Worm (Caenorhabditis elegans) whole organism, L4 larva: ENCODE data around the gene F58E6.8.
A peak's percentile ranks its signal among the peaks of the same experiment; 100 is the strongest.

Experiments
- F10B5.3 ChIP-seq: sonication (generic microtip); optimal IDR thresholded peaks from 2 replicates; lab custom pipeline; 2016; ENCODE audit warnings: mild to moderate bottlenecking, missing genetic modification characterization, missing compliant biosample characterization
- F26F4.8 ChIP-seq: fragments of 200-800 bp; sonication (Bioruptor generic); conservative IDR thresholded peaks from 2 replicates; pipeline ENCODE4 v1.3.6; 2022; ENCODE audit warnings: missing genetic modification characterization, missing compliant biosample characterization
- F49E8.2 ChIP-seq: sonication (generic microtip); optimal IDR thresholded peaks from 2 replicates; lab custom pipeline; 2016; ENCODE audit warnings: missing compliant biosample characterization, mild to moderate bottlenecking, missing genetic modification characterization, borderline replicate concordance
- R02D3.7 ChIP-seq: fragments of 150-350 bp; sonication (generic microtip); optimal IDR thresholded peaks from 3 replicates; lab custom pipeline; 2014; ENCODE audit warnings: missing biosample characterization, missing genetic modification characterization
- T20F7.1 ChIP-seq: fragments of 200-800 bp; sonication (Bioruptor generic); optimal IDR thresholded peaks from 2 replicates; lab custom pipeline; 2018; ENCODE audit warnings: mild to moderate bottlenecking, missing genetic modification characterization, missing compliant biosample characterization
- Y48G9A.11 ChIP-seq: fragments of 200-800 bp; sonication (Bioruptor generic); IDR thresholded peaks from 2 replicates; pipeline ENCODE4 v1.3.6; 2022; ENCODE audit warnings: missing genetic modification reagents, missing genetic modification characterization, missing compliant biosample characterization
- Y5F2A.4 ChIP-seq: fragments of 200-800 bp; sonication (Bioruptor generic); optimal IDR thresholded peaks from 2 replicates; lab custom pipeline; 2018; ENCODE audit warnings: mild to moderate bottlenecking, missing genetic modification characterization, missing compliant biosample characterization
- Y75B8A.6 ChIP-seq: fragments of 200-800 bp; sonication (Bioruptor generic); IDR thresholded peaks from 2 replicates; pipeline ENCODE4 v1.3.6; 2022; ENCODE audit warnings: missing genetic modification reagents, missing genetic modification characterization, missing compliant biosample characterization
- ZK546.5 ChIP-seq, 2 experiments: sonication (generic microtip); optimal IDR thresholded peaks; 2 replicates each; lab custom pipeline; 2017; ENCODE audit warnings: missing biosample characterization in 2 of 2, missing genetic modification characterization in 2 of 2
- aha-1 ChIP-seq: fragments of 150-350 bp; peaks from one replicate; lab custom pipeline; 2014; ENCODE audit warnings: missing biosample characterization, missing genetic modification characterization
- aly-2 ChIP-seq: sonication (generic microtip); optimal IDR thresholded peaks from 2 replicates; lab custom pipeline; 2018; ENCODE audit warnings: missing biosample characterization, missing genetic modification characterization
- ama-1 ChIP-seq: fragments of 150-350 bp; optimal IDR thresholded peaks from 2 replicates; lab custom pipeline; 2014; ENCODE audit warnings: inconsistent platforms, mixed read lengths
- arid-1 ChIP-seq: fragments of 200-800 bp; sonication (Bioruptor generic); conservative IDR thresholded peaks from 2 replicates; pipeline ENCODE4 v1.3.6; 2022; ENCODE audit warnings: missing genetic modification reagents, missing genetic modification characterization, missing compliant biosample characterization
- ceh-32 ChIP-seq: sonication (generic microtip); optimal IDR thresholded peaks from 2 replicates; lab custom pipeline; 2016; ENCODE audit warnings: mild to moderate bottlenecking, missing genetic modification characterization, missing compliant biosample characterization; ENCODE audit not compliant: poor library complexity
- ceh-62 ChIP-seq: sonication (generic microtip); optimal IDR thresholded peaks from 2 replicates; lab custom pipeline; 2017; ENCODE audit warnings: missing biosample characterization, missing genetic modification characterization
- ces-1 ChIP-seq: fragments of 150-350 bp; sonication (generic microtip); optimal IDR thresholded peaks from 4 replicates; lab custom pipeline; 2014; ENCODE audit warnings: missing biosample characterization, missing genetic modification reagents, missing genetic modification characterization
- ctbp-1 ChIP-seq: fragments of 200-800 bp; sonication (Bioruptor generic); IDR thresholded peaks from 2 replicates; pipeline ENCODE4 v1.3.6; 2022; ENCODE audit warnings: missing genetic modification reagents, missing genetic modification characterization, missing compliant biosample characterization
- daf-16 ChIP-seq, 3 experiments: sonication (generic microtip); optimal IDR thresholded peaks; 2 replicates each; lab custom pipeline; 2016 to 2017; ENCODE audit warnings: missing genetic modification characterization in 3 of 3, missing genetic modification reagents in 3 of 3, mild to moderate bottlenecking in 2 of 3, missing compliant biosample characterization in 2 of 3, missing biosample characterization in 1 of 3, moderate library complexity in 1 of 3
- daf-8 ChIP-seq: fragments of 200-800 bp; sonication (Bioruptor generic); IDR thresholded peaks from 2 replicates; pipeline ENCODE4 v1.3.6; 2022; ENCODE audit warnings: missing genetic modification characterization, missing compliant biosample characterization
- dmd-8 ChIP-seq: fragments of 200-800 bp; sonication (Bioruptor generic); IDR thresholded peaks from 2 replicates; pipeline ENCODE4 v1.3.6; 2022; ENCODE audit warnings: missing genetic modification characterization, missing compliant biosample characterization
- duxl-1 ChIP-seq: sonication (generic microtip); optimal IDR thresholded peaks from 2 replicates; lab custom pipeline; 2016; ENCODE audit warnings: mild to moderate bottlenecking, missing genetic modification characterization, moderate library complexity, missing compliant biosample characterization; ENCODE audit not compliant: poor library complexity
- dve-1 ChIP-seq: sonication (generic microtip); optimal IDR thresholded peaks from 2 replicates; lab custom pipeline; 2017; ENCODE audit warnings: antibody characterized with exemption, mild to moderate bottlenecking, missing genetic modification characterization, missing compliant biosample characterization; ENCODE audit not compliant: insufficient read depth
- egl-43 ChIP-seq: fragments of 200-800 bp; sonication (Bioruptor generic); IDR thresholded peaks from 2 replicates; pipeline ENCODE4 v1.3.6; 2022; ENCODE audit warnings: missing genetic modification reagents, missing genetic modification characterization, missing compliant biosample characterization
- fkh-10 ChIP-seq: fragments of 150-350 bp; optimal IDR thresholded peaks from 2 replicates; lab custom pipeline; 2014; ENCODE audit warnings: missing biosample characterization, missing genetic modification reagents, missing genetic modification characterization
- hlh-30 ChIP-seq: sonication (generic microtip); optimal IDR thresholded peaks from 2 replicates; lab custom pipeline; 2017; ENCODE audit warnings: antibody characterized with exemption, mild to moderate bottlenecking, missing genetic modification characterization, missing compliant biosample characterization; ENCODE audit not compliant: insufficient read depth
- hmg-1.1 ChIP-seq: fragments of 200-800 bp; sonication (Bioruptor generic); IDR thresholded peaks from 2 replicates; pipeline ENCODE4 v1.3.6; 2022; ENCODE audit warnings: missing genetic modification reagents, missing genetic modification characterization, missing compliant biosample characterization
- jun-1 ChIP-seq: fragments of 150-350 bp; optimal IDR thresholded peaks from 2 replicates; lab custom pipeline; 2014; ENCODE audit warnings: missing biosample characterization, missing genetic modification reagents, missing genetic modification characterization
- lin-15B ChIP-seq: fragments of 150-350 bp; sonication (generic microtip); optimal IDR thresholded peaks from 3 replicates; lab custom pipeline; 2014; ENCODE audit warnings: missing biosample characterization, missing genetic modification characterization
- lsy-2 ChIP-seq, 2 experiments: fragments of 150-350 bp in 1 of 2; sonication (generic microtip) in 1 of 2; optimal IDR thresholded peaks; 2 replicates each; lab custom pipeline; 2014 to 2017; ENCODE audit warnings: missing biosample characterization in 2 of 2, missing genetic modification characterization in 2 of 2
- mes-2 ChIP-seq: sonication (generic microtip); optimal IDR thresholded peaks from 2 replicates; lab custom pipeline; 2016; ENCODE audit warnings: missing genotype, mild to moderate bottlenecking, missing genetic modification characterization, missing compliant biosample characterization; ENCODE audit not compliant: poor library complexity, severe bottlenecking
- mxl-2 ChIP-seq: fragments of 200-800 bp; sonication (Bioruptor generic); conservative IDR thresholded peaks from 2 replicates; pipeline ENCODE4 v1.3.6; 2022; ENCODE audit warnings: missing genetic modification reagents, missing genetic modification characterization, missing compliant biosample characterization
- mxl-3 ChIP-seq: fragments of 200-800 bp; sonication (Bioruptor generic); optimal IDR thresholded peaks from 2 replicates; lab custom pipeline; 2018; ENCODE audit warnings: mild to moderate bottlenecking, missing genetic modification characterization, missing compliant biosample characterization
- nhr-11 ChIP-seq: fragments of 150-350 bp; optimal IDR thresholded peaks from 2 replicates; lab custom pipeline; 2014; ENCODE audit warnings: missing biosample characterization, missing genetic modification characterization
- nhr-111 ChIP-seq: fragments of 200-800 bp; sonication (Bioruptor generic); optimal IDR thresholded peaks from 2 replicates; lab custom pipeline; 2018; ENCODE audit warnings: mild to moderate bottlenecking, missing genetic modification characterization, missing compliant biosample characterization
- nhr-25 ChIP-seq: sonication (generic microtip); optimal IDR thresholded peaks from 2 replicates; lab custom pipeline; 2017; ENCODE audit warnings: missing genetic modification characterization, mild to moderate bottlenecking, missing compliant biosample characterization, antibody characterized with exemption, moderate library complexity, borderline replicate concordance; ENCODE audit not compliant: insufficient read depth
- nhr-28 ChIP-seq: fragments of 150-350 bp; optimal IDR thresholded peaks from 2 replicates; lab custom pipeline; 2014; ENCODE audit warnings: missing biosample characterization, missing genetic modification characterization
- nhr-42 ChIP-seq: fragments of 200-800 bp; sonication (Bioruptor generic); IDR thresholded peaks from 2 replicates; pipeline ENCODE4 v1.3.6; 2022; ENCODE audit warnings: missing genetic modification characterization, missing compliant biosample characterization
- nhr-6 ChIP-seq: fragments of 150-350 bp; optimal IDR thresholded peaks from 2 replicates; lab custom pipeline; 2014; ENCODE audit warnings: missing biosample characterization, missing genetic modification characterization
- nhr-76 ChIP-seq: fragments of 150-350 bp; optimal IDR thresholded peaks from 2 replicates; lab custom pipeline; 2014; ENCODE audit warnings: missing biosample characterization, missing genetic modification characterization
- nhr-77 ChIP-seq: fragments of 150-350 bp; optimal IDR thresholded peaks from 2 replicates; lab custom pipeline; 2014; ENCODE audit warnings: missing biosample characterization, missing genetic modification characterization
- saeg-2 ChIP-seq: fragments of 200-800 bp; sonication (Bioruptor generic); IDR thresholded peaks from 2 replicates; pipeline ENCODE4 v1.3.6; 2022; ENCODE audit warnings: missing genetic modification reagents, missing genetic modification characterization, missing compliant biosample characterization
- sdz-12 ChIP-seq: fragments of 200-800 bp; sonication (Bioruptor generic); optimal IDR thresholded peaks from 2 replicates; lab custom pipeline; 2018; ENCODE audit warnings: mild to moderate bottlenecking, missing genetic modification characterization, missing compliant biosample characterization
- set-16 ChIP-seq: fragments of 200-800 bp; sonication (Bioruptor generic); IDR thresholded peaks from 2 replicates; pipeline ENCODE4 v1.3.6; 2022; ENCODE audit warnings: missing genetic modification reagents, missing genetic modification characterization, missing compliant biosample characterization
- snpc-1.2 ChIP-seq: fragments of 200-800 bp; sonication (Bioruptor generic); IDR thresholded peaks from 2 replicates; pipeline ENCODE4 v1.3.6; 2022; ENCODE audit warnings: missing genetic modification reagents, missing genetic modification characterization, missing compliant biosample characterization
- spr-1 ChIP-seq: sonication (generic microtip); optimal IDR thresholded peaks from 2 replicates; lab custom pipeline; 2016; ENCODE audit warnings: mild to moderate bottlenecking, missing genetic modification characterization, missing compliant biosample characterization
- spr-3 ChIP-seq: fragments of 200-800 bp; sonication (Bioruptor generic); optimal IDR thresholded peaks from 2 replicates; lab custom pipeline; 2018; ENCODE audit warnings: mild to moderate bottlenecking, missing genetic modification characterization, missing compliant biosample characterization
- tag-97 ChIP-seq: fragments of 200-800 bp; sonication (Bioruptor generic); IDR thresholded peaks from 2 replicates; pipeline ENCODE4 v1.3.6; 2022; ENCODE audit warnings: missing genetic modification characterization, missing compliant biosample characterization
- unc-62 ChIP-seq, 3 experiments: fragments of 150-350 bp in 1 of 3; sonication (generic microtip); optimal IDR thresholded peaks in 2 of 3; peaks in 1 of 3; 1 replicate in 1 of 3; 2 replicates in 2 of 3; lab custom pipeline; 2014 to 2017; ENCODE audit warnings: missing biosample characterization in 3 of 3, missing genetic modification characterization in 3 of 3, missing genetic modification reagents in 3 of 3, missing genotype in 1 of 3
- zag-1 ChIP-seq: fragments of 150-350 bp; optimal IDR thresholded peaks from 2 replicates; lab custom pipeline; 2014; ENCODE audit warnings: missing biosample characterization, missing genetic modification characterization
- zip-2 ChIP-seq: fragments of 150-350 bp; optimal IDR thresholded peaks from 2 replicates; lab custom pipeline; 2014; ENCODE audit warnings: missing biosample characterization, missing genetic modification characterization

The F58E6.8 gene

ce11 chrV:9733920-9734454 lies 21.6 kb downstream of the F58E6.8 start, which contains the start of gene cal-7:
cal-7 (plus strand) TSS chrV:9734103.
- TF ChIP-seq nhr-111 (GFP tag; lab: Kevin White, UChicago) = peak; percentile 17
- no peak for TF ChIP-seq sdz-12 (GFP tag; lab: Kevin White, UChicago)
- TF ChIP-seq arid-1 (GFP tag; lab: Robert Waterston, UW) = no peak
- TF ChIP-seq aha-1 (tag; lab: Kevin White, UChicago) = peak; percentile 0
- no peak for TF ChIP-seq F49E8.2 (tag; lab: Kevin White, UChicago)
- TF ChIP-seq unc-62 (GFP tag; optimal IDR thresholded peaks at IDR 0.05 in 1 of 2; lab: Kevin White, UChicago) = no peak
- no peak for TF ChIP-seq unc-62 (tag; optimal IDR thresholded peaks at IDR 0.05; lab: Kevin White, UChicago)
- TF ChIP-seq tag-97 (GFP tag; lab: Robert Waterston, UW) = no peak
- no peak for TF ChIP-seq jun-1
- no peak for TF ChIP-seq R02D3.7 (tag; lab: Kevin White, UChicago)
- no peak for TF ChIP-seq ceh-32
- no peak for TF ChIP-seq duxl-1
- TF ChIP-seq hmg-1.1 (GFP tag; lab: Robert Waterston, UW) = peak; percentile 33; the same call in 1 of the 2 replicates
- TF ChIP-seq nhr-25 (tag; lab: Kevin White, UChicago) = no peak
- TF ChIP-seq zip-2 (tag; lab: Kevin White, UChicago) = no peak
- TF ChIP-seq ctbp-1 (GFP tag; lab: Robert Waterston, UW) = no peak
- TF ChIP-seq dve-1 = peak; percentile 43
- no peak for TF ChIP-seq zag-1 (tag; lab: Kevin White, UChicago)
- no peak for TF ChIP-seq mes-2 (tag; lab: Kevin White, UChicago)
- TF ChIP-seq dmd-8 = no peak
- no peak for TF ChIP-seq mxl-2 (GFP tag; lab: Robert Waterston, UW)
- peak; percentile 26 for TF ChIP-seq spr-3 (GFP tag; lab: Kevin White, UChicago)
- TF ChIP-seq ama-1 = no peak
- TF ChIP-seq mxl-3 (GFP tag; lab: Kevin White, UChicago) = no peak
- no peak for TF ChIP-seq ceh-62 (tag; lab: Kevin White, UChicago)
- peak; percentile 15 for TF ChIP-seq Y5F2A.4
- TF ChIP-seq nhr-11 (tag; lab: Kevin White, UChicago) = no peak
- peak; percentile 67 for TF ChIP-seq fkh-10 (GFP tag; lab: Kevin White, UChicago)
- no peak for TF ChIP-seq Y75B8A.6
- no peak for TF ChIP-seq nhr-28 (tag; lab: Kevin White, UChicago)
- TF ChIP-seq aly-2 = no peak
- TF ChIP-seq nhr-77 (tag; lab: Kevin White, UChicago) = peak; percentile 2
- TF ChIP-seq saeg-2 (GFP tag; lab: Robert Waterston, UW) = 0 out of 2 replicates have a peak, but pooled peaks have one; percentile 42
- no peak for TF ChIP-seq lin-15B (tag; lab: Kevin White, UChicago)
- TF ChIP-seq ces-1 (GFP tag; lab: Kevin White, UChicago) = no peak
- TF ChIP-seq T20F7.1 (GFP tag; lab: Kevin White, UChicago) = peak; percentile 29
- no peak for TF ChIP-seq F10B5.3
- TF ChIP-seq F26F4.8 (GFP tag; lab: Robert Waterston, UW) = no peak
- no peak for TF ChIP-seq snpc-1.2
- TF ChIP-seq hlh-30 (tag; lab: Kevin White, UChicago) = peak; percentile 3
- peak; percentile 59; the same call in 1 of the 2 replicates for TF ChIP-seq nhr-42 (GFP tag; lab: Robert Waterston, UW)
- TF ChIP-seq daf-16 (GFP tag; optimal IDR thresholded peaks at IDR 0.05; lab: Kevin White, UChicago) = no peak
- TF ChIP-seq daf-16 (tag; optimal IDR thresholded peaks at IDR 0.05; lab: Kevin White, UChicago) = peak; percentile 2
- no peak for TF ChIP-seq spr-1 (tag; lab: Kevin White, UChicago)
- TF ChIP-seq daf-8 (GFP tag; lab: Robert Waterston, UW) = no peak
- TF ChIP-seq ZK546.5 (tag; optimal IDR thresholded peaks at IDR 0.05; lab: Kevin White, UChicago) = no peak
- TF ChIP-seq egl-43 (GFP tag; lab: Robert Waterston, UW) = no peak
- no peak for TF ChIP-seq set-16 (GFP tag; lab: Robert Waterston, UW)
- TF ChIP-seq nhr-76 (tag; lab: Kevin White, UChicago) = no peak
- no peak for TF ChIP-seq lsy-2 (tag; optimal IDR thresholded peaks at IDR 0.05; lab: Kevin White, UChicago)
- TF ChIP-seq nhr-6 (tag; lab: Kevin White, UChicago) = no peak
- TF ChIP-seq Y48G9A.11 (GFP tag; lab: Robert Waterston, UW) = no peak; the same call in 1 of the 2 replicates
